Worm (Caenorhabditis elegans): ENCODE results near the gene osm-5.

Gene osm-5

DNA sequence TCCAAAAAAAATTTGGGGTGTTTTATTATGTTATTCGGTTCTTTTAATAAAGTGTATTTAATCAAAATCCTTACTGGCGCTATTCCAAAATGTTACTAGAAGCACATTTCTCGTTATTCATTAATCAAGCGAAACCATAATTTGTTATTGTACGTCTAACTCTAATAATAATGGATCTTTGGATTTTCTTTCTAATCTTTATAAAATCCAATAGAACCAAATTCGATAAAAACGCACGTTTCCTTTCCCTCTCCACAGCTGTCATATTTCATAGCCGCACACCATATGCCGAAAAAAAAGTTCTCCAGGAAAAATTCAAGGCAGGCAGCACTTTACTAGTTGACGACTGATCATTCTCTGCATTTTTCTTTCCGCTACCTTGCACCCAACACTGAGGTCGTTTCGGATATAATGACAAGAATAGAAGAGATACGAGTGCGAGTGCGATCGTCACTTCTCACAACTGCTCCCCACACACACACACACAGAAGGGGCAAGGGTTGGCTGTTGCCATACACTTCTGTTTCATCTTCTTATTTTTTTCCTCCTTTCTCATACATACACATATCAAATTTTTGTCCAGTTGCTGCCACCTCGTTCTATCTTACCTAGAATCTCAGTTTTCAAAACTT is 39.6 kb downstream of the osm-5 start (continued):
- TF ChIP-seq lsy-2 (tag; optimal IDR thresholded peaks at IDR 0.05) (peak; percentile 14 to 18), sox-4 (tag; optimal IDR thresholded peaks at IDR 0.05) (no peak), lin-14 (GFP tag; optimal IDR thresholded peaks at IDR 0.05) (peak; percentile 77), nhr-76 (tag; optimal IDR thresholded peaks at IDR 0.05) (no peak), ets-5 (GFP tag; IDR thresholded peaks at IDR 0.05) (no peak), fkh-8 (tag; optimal IDR thresholded peaks at IDR 0.05) (peak; percentile 32), ztf-4 (tag; optimal IDR thresholded peaks at IDR 0.05) (peak; percentile 19), nhr-28 (tag; optimal IDR thresholded peaks at IDR 0.05) (no peak)

DNA sequence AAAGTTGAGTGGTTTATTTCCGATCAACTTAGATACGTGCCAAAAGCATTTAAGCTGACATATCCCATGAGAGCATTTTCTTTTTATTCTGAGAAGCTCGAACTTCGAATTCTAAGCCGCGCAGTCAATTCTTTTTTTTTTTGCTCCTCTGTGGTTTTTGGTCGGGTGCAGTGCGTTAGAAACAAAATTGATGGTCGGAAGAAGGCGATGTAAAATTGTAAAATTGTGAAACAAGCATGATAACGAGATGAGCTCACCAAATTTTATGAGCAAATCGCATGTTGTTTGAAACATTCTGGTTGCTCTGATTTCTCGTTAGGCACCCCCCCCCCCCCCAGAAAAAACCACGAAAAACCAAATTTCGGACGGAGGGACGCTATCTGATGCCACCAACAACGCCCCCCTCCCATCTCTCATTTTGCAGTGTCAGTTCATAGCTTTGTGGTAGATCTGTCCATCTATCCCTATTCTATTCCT is 40.6 kb downstream of the osm-5 start, which contains the start of gene aqp-7:
Gene aqp-7, plus strand, starts transcription at position 427 of the 477 bp plus-strand sequence.
- TF ChIP-seq sptf-1 (tag; optimal IDR thresholded peaks at IDR 0.05) = no peak
- TF ChIP-seq efl-1 (optimal IDR thresholded peaks at IDR 0.05) = no peak
- TF ChIP-seq efl-1 (GFP tag; optimal IDR thresholded peaks at IDR 0.05 in 1 of 2) = peak in 1 of 2 experiments; percentile 8
- TF ChIP-seq fkh-10 (GFP tag; optimal IDR thresholded peaks at IDR 0.05) = peak; percentile 22
- TF ChIP-seq lin-14 (GFP tag; optimal IDR thresholded peaks at IDR 0.05) = peak; percentile 52
- peak; percentile 11 for TF ChIP-seq egl-13 (tag; optimal IDR thresholded peaks at IDR 0.05)

DNA sequence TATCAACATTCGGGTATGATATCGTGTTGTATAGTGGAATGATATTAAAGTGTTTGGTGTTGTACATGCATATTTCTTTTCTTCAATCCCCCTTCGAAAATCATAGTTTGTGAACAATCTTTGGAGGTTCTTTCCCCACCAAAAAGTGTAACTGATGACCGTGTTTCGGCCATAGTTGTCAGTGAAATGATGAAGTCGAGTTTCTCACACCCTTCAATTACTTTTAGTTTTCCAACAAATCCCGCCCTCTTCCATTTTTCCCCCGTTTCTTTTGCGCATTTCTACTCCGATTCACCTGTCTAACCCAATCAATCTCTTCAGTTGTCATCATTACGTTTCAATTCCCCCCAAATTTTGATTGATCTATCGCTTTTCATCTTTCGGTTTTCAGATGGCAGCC is 41.1 kb downstream of the osm-5 start:
- peak; percentile 28 for TF ChIP-seq nhr-20 (tag; optimal IDR thresholded peaks at IDR 0.05)
- TF ChIP-seq alr-1 (tag; optimal IDR thresholded peaks at IDR 0.05; ENCODE audit: borderline replicate concordance) = no peak
- TF ChIP-seq nhr-19 (GFP tag; conservative IDR thresholded peaks at IDR 0.05) = peak; percentile 60
- TF ChIP-seq C04F5.9 (tag; optimal IDR thresholded peaks at IDR 0.05) = no peak
- TF ChIP-seq blmp-1 (tag; optimal IDR thresholded peaks at IDR 0.05) = peak; percentile 81
- TF ChIP-seq fkh-8 (tag; optimal IDR thresholded peaks at IDR 0.05) = no peak
- no peak for TF ChIP-seq sox-4 (tag; optimal IDR thresholded peaks at IDR 0.05)
- TF ChIP-seq lin-35 (GFP tag; optimal IDR thresholded peaks at IDR 0.05) = peak in 1 of 2 experiments; percentile 1
- TF ChIP-seq nhr-85 (tag) = peak; percentile 80
- peak in 1 of 2 experiments; percentile 17 for TF ChIP-seq lsy-2 (tag; optimal IDR thresholded peaks at IDR 0.05)
- TF ChIP-seq C16A3.4 (tag; optimal IDR thresholded peaks at IDR 0.05) = no peak
- peak; percentile 43 for TF ChIP-seq snu-23 (GFP tag; optimal IDR thresholded peaks at IDR 0.05)
- peak; percentile 33 for TF ChIP-seq nhr-71 (tag; optimal IDR thresholded peaks at IDR 0.05)
- peak in 2 of 6 experiments; percentile 21 to 42 for TF ChIP-seq elt-3 (tag; optimal IDR thresholded peaks at IDR 0.05)
- TF ChIP-seq nhr-12 (tag; optimal IDR thresholded peaks at IDR 0.05) = no peak

DNA sequence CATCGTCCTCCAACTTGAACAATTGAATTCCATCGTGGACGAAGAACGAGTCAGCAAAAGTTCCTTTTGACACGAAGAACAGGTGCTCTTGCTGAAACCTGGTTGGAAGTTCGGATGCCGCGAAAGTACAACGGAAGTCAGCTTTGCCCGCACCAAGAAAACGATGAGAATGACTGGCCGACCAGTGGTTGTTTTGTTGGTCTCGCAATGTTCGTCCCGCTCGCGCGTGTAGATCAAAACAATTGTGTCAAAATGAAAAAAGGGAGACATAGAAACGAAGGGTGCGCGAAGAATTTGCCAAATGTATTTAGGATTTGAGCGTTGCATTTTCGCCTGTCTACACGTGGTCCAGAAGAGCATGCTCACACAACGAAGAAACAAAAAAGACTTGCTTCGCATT is 45.0 kb downstream of the osm-5 start, which contains the start of gene M02F4.1:
Gene M02F4.1, minus strand, starts transcription at position 101 of the 400 bp plus-strand sequence.
- TF ChIP-seq sptf-1 (tag; optimal IDR thresholded peaks at IDR 0.05) (no peak), aha-1 (tag; optimal IDR thresholded peaks at IDR 0.05) (no peak), egl-13 (tag; optimal IDR thresholded peaks at IDR 0.05) (no peak), nhr-77 (tag; optimal IDR thresholded peaks at IDR 0.05) (no peak), nhr-76 (tag; optimal IDR thresholded peaks at IDR 0.05) (no peak), C04F5.9 (tag; optimal IDR thresholded peaks at IDR 0.05) (no peak), nhr-84 (tag; optimal IDR thresholded peaks at IDR 0.05) (no peak), irx-1 (tag; optimal IDR thresholded peaks at IDR 0.05) (no peak), hlh-17 (GFP tag; optimal IDR thresholded peaks at IDR 0.05; ENCODE audit: borderline replicate concordance) (no peak), lin-13 (GFP tag; optimal IDR thresholded peaks at IDR 0.05) (no peak), mab-9 (GFP tag; IDR thresholded peaks at IDR 0.05) (no peak), nhr-20 (tag; optimal IDR thresholded peaks at IDR 0.05) (no peak), efl-1 (optimal IDR thresholded peaks at IDR 0.05) (no peak), efl-1 (GFP tag; optimal IDR thresholded peaks at IDR 0.05 in 1 of 2) (no peak), hpl-2 (GFP tag; optimal IDR thresholded peaks at IDR 0.05) (no peak), F16B12.6 (tag; optimal IDR thresholded peaks at IDR 0.05) (no peak), sup-37 (GFP tag; optimal IDR thresholded peaks at IDR 0.05) (no peak), nhr-47 (tag; optimal IDR thresholded peaks at IDR 0.05) (no peak)

Data from whole organism, L1 larva.